Worm (Caenorhabditis elegans): Measurements from ENCODE around the gene sre-39.

Gene sre-39

ce11 chrII:4661278-4661677 is 25.8 kb upstream of the sre-39 start, which contains the start of gene T05A7.13:
T05A7.13 (minus strand) TSS chrII:4661378.
- TF ChIP-seq chd-7 (tag; optimal IDR thresholded peaks at IDR 0.05) (no peak), let-607 (tag; optimal IDR thresholded peaks at IDR 0.05) (no peak)

- TF ChIP-seq mcd-1 (GFP tag; IDR thresholded peaks at IDR 0.05): no peak
- TF ChIP-seq madf-3 (GFP tag; IDR thresholded peaks at IDR 0.05): no peak
- TF ChIP-seq pbrm-1 (GFP tag; IDR thresholded peaks at IDR 0.05): no peak
- TF ChIP-seq nfya-1 (tag; optimal IDR thresholded peaks at IDR 0.05; ENCODE audit: borderline replicate concordance, insufficient read depth): no peak
- no peak for TF ChIP-seq B0035.1 (tag; optimal IDR thresholded peaks at IDR 0.05)
- no peak for TF ChIP-seq lin-26 (GFP tag; IDR thresholded peaks at IDR 0.05)
- TF ChIP-seq dox-1 (GFP tag; IDR thresholded peaks at IDR 0.05): no peak
- no peak for TF ChIP-seq bed-1 (GFP tag; IDR thresholded peaks at IDR 0.05)
- TF ChIP-seq hlh-26 (GFP tag; conservative IDR thresholded peaks at IDR 0.05): no peak
- no peak for TF ChIP-seq egl-44 (GFP tag; IDR thresholded peaks at IDR 0.05)
- TF ChIP-seq nhr-120 (GFP tag; IDR thresholded peaks at IDR 0.05): no peak
- TF ChIP-seq ztf-28 (GFP tag; IDR thresholded peaks at IDR 0.05): no peak
- TF ChIP-seq ceh-58 (GFP tag; IDR thresholded peaks at IDR 0.05): no peak
- TF ChIP-seq T26A5.8 (tag; optimal IDR thresholded peaks at IDR 0.05): no peak
- no peak for TF ChIP-seq ztf-25 (GFP tag; IDR thresholded peaks at IDR 0.05)
- TF ChIP-seq gei-17 (GFP tag; optimal IDR thresholded peaks at IDR 0.05): no peak
- TF ChIP-seq nhr-27 (tag; optimal IDR thresholded peaks at IDR 0.05): no peak
- TF ChIP-seq lin-40 (tag; optimal IDR thresholded peaks at IDR 0.05): no peak
These were observed 23.9 kb upstream of the sre-39 start, which contains the start of gene T05A7.12 for ce11 chrII:4663186-4663585. T05A7.12 (minus strand) TSS chrII:4663286.

DNA sequence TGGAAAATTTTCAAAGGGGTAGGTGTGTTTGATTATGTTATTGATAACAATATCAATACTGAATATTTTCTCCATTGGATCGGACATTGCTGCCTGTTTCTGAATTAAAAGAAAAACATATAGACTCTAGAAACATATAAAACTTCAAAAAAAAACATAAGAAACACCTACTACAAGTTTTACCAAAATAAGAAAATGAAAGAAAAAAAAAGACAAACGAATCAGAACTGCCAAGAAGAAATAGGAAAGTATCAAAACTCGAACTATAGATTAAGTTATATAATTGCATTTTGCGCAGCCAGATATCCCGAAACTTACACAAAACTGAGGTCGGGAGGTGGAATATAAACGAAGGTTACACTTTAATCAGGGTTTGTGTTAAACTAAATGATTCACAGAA is 21.7 kb upstream of the sre-39 start, which contains the start of gene T05A7.11:
TSS of gene T05A7.11 (minus strand) at position 101 of the 400 bp plus-strand sequence.
- TF ChIP-seq ceh-27 (GFP tag; optimal IDR thresholded peaks at IDR 0.05) (no peak), ceh-40 (GFP tag; IDR thresholded peaks at IDR 0.05) (no peak), mes-4 (tag; optimal IDR thresholded peaks at IDR 0.05) (no peak), akir-1 (GFP tag; optimal IDR thresholded peaks at IDR 0.05) (no peak)

DNA sequence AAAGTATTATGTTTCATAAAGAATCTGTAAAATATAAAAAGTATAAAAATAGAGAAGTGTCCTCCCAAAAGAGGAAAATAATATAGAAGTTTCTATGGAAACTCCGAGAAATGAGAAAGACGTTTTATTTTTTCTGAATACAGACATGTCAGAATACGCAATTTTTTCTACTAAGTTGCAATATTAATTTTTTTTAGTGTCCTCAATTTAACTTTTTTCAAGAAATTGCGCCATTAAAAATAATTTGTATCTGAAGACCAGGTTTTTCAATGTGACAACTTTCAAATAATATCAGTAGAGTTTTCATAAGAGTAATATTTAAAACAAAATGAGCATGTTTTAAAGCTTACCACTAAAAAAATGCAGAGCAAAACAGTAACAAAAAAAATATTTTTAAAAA is 19.5 kb upstream of the sre-39 start, which contains the start of gene fut-5:
TSS of gene fut-5 (minus strand) at position 101 of the 400 bp plus-strand sequence.
- TF ChIP-seq hrde-1 (tag; optimal IDR thresholded peaks at IDR 0.05; ENCODE audit: borderline replicate concordance) (no peak), attf-5 (GFP tag; optimal IDR thresholded peaks at IDR 0.05) (no peak), attf-3 (GFP tag; conservative IDR thresholded peaks at IDR 0.05) (no peak), tbp1 (GFP tag; optimal IDR thresholded peaks at IDR 0.05) (no peak), Y79H2A.3 (GFP tag; conservative IDR thresholded peaks at IDR 0.05) (no peak), let-526 (GFP tag; IDR thresholded peaks at IDR 0.05) (no peak)

DNA sequence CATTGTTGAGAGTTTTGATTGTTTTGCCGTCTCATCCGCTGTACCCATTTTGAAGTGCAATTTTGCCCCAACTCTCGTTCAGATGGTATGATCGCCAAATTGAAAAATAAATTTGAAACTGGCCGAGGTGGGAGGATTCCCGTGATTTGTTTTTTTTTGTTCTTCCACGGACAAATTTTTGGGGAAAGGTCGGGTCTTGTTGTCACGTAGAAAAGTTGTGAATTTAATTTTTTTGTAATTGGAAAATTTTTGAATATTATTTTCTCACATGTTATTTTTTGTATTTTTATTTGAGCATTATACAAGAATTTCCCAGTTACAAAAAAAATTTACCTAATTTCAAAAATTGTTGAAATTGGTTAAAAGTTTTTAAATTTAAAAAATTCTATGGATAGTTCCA is 15.3 kb upstream of the sre-39 start, which contains the start of gene T05A7.6:
TSS of gene T05A7.6 (minus strand) at position 101 of the 400 bp plus-strand sequence.
- TF ChIP-seq T07F8.4 (tag; optimal IDR thresholded peaks at IDR 0.05) (no peak), lin-40 (tag; optimal IDR thresholded peaks at IDR 0.05) (no peak), egl-18 (GFP tag; IDR thresholded peaks at IDR 0.05) (no peak), nfya-2 (GFP tag; IDR thresholded peaks at IDR 0.05) (no peak), nfyb-1 (GFP tag; IDR thresholded peaks at IDR 0.05) (no peak), ceh-58 (GFP tag; IDR thresholded peaks at IDR 0.05) (no peak), tlf-1 (GFP tag; optimal IDR thresholded peaks at IDR 0.05) (no peak), attf-6 (GFP tag; IDR thresholded peaks at IDR 0.05) (no peak), F55B11.4 (tag; optimal IDR thresholded peaks at IDR 0.05; ENCODE audit: borderline replicate concordance, insufficient read depth) (no peak), somi-1 (GFP tag; optimal IDR thresholded peaks at IDR 0.05) (no peak), B0019.2 (GFP tag; conservative IDR thresholded peaks at IDR 0.05) (no peak), sdz-38 (tag; optimal IDR thresholded peaks at IDR 0.05) (no peak), atf-7 (tag; optimal IDR thresholded peaks at IDR 0.05) (no peak), hmg-20 (GFP tag; IDR thresholded peaks at IDR 0.05) (no peak), ztf-28 (GFP tag; IDR thresholded peaks at IDR 0.05) (no peak), ceh-79 (tag; optimal IDR thresholded peaks at IDR 0.05) (no peak), let-607 (tag; optimal IDR thresholded peaks at IDR 0.05) (no peak), hlh-12 (tag; optimal IDR thresholded peaks at IDR 0.05) (no peak)
